Fruit fly (Drosophila melanogaster) whole organism: Measurements from ENCODE around the gene CG1738.

Experiments used
- CG8478 ChIP-seq: fragments of >200 bp; optimal IDR thresholded peaks from 2 replicates; lab custom pipeline; 2018; ENCODE audit warnings: inconsistent platforms
- Dll ChIP-seq: fragments of >200 bp; optimal IDR thresholded peaks from 2 replicates; lab custom pipeline; 2017
- EcR ChIP-seq, 2 experiments: fragments of >200 bp; optimal IDR thresholded peaks; 2 replicates each; lab custom pipeline; 2017; ENCODE audit warnings: missing biosample characterization in 2 of 2, missing genetic modification characterization in 2 of 2, missing genetic modification reagents in 2 of 2
- pan ChIP-seq: fragments of >200 bp; optimal IDR thresholded peaks from 2 replicates; lab custom pipeline; 2017
- usp ChIP-seq: fragments of >200 bp; optimal IDR thresholded peaks from 2 replicates; lab custom pipeline; 2017; ENCODE audit warnings: missing biosample characterization, missing genetic modification characterization, mixed read lengths

DNA sequence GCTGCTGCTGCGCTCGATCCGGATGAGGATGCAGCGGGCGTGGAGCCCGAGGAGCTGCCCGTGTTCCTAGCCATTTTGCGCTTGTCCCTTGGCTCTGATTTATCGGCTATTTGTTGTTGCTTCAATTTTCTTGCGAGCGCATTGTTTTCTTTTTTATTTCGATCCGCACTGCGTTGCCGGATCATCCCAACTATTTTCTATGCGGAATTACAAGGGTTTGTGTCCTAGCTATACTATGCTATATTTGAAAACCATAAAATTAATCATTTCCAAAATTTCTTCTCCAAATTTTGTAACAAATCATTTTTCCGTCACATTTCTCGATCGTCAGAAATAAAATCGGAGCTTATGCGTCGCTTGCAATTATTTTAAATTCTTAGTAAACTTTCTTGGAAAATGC is 1.0 kb upstream of the CG1738 start, which contains the start of the genes GCS1 and CG11756:
- no peak for TF ChIP-seq pan (lab: Kevin White, UChicago)
- TF ChIP-seq Dll (lab: Kevin White, UChicago), result no peak
- no peak for TF ChIP-seq usp
- TF ChIP-seq CG8478 (lab: Kevin White, UChicago), result no peak
- TF ChIP-seq EcR (GFP tag; optimal IDR thresholded peaks at IDR 0.05; lab: Kevin White, UChicago), result no peak
